Fruit fly (Drosophila melanogaster): Measurements from ENCODE around the gene CG4496.

CG4496 gene

DNA sequence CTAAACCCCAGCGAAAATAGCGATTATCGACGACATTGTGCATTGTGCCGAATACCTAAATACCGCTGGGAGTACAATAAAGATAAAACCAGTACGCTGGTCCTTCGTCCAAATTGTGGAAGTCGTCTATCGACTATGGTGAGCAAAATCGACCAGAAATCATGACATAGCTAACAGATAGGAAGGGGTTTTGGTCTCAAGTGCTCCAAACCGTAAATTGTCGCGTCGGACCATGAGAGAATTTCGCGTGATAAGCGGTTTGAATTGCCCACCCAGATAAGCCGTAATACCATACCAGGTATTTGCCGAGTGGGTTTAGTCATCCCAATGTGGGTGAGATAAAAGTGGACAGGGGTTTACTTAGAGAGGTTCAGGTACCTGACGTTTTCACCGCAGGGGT lies 28.1 kb upstream of the CG4496 start (continued):
- TF ChIP-seq CG16815 (GFP tag; optimal IDR thresholded peaks at IDR 0.05) (no peak), Bteb2 (GFP tag; optimal IDR thresholded peaks at IDR 0.05) (no peak), CG6175 (GFP tag; IDR thresholded peaks at IDR 0.05) (no peak), CG2678 (tag; optimal IDR thresholded peaks at IDR 0.05) (peak; percentile 1)

DNA sequence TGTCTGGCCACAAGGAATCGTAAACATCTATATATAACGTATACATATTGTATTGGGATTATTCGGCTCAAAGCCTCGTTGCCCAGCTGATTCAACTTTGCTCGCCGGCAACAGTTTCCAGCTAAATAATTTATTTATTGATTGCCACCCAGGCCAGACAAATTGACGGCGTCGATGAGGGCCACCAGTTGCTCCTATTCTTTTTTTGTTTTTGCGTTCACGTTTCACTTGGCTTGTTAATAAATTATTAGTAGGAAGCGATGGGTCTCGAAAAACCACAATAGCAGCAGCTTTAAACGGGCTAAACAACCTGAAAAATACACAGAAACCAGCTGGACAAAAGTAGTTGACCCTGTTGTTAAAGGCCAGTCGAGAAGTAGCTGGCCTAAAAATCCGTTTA lies 27.2 kb upstream of the CG4496 start:
- no peak for TF ChIP-seq rib (GFP tag; IDR thresholded peaks at IDR 0.05)
- TF ChIP-seq Blimp-1 (GFP tag; optimal IDR thresholded peaks at IDR 0.05) = no peak
- no peak for TF ChIP-seq CG34422 (GFP tag; IDR thresholded peaks at IDR 0.05)
- no peak for TF ChIP-seq seq (GFP tag; IDR thresholded peaks at IDR 0.05)
- TF ChIP-seq CG14050 (GFP tag; IDR thresholded peaks at IDR 0.05) = no peak
- TF ChIP-seq ash1 (GFP tag; optimal IDR thresholded peaks at IDR 0.05) = no peak
- TF ChIP-seq CG10431 (GFP tag; optimal IDR thresholded peaks at IDR 0.05) = no peak
- TF ChIP-seq CG10462 (GFP tag; optimal IDR thresholded peaks at IDR 0.05) = no peak
- no peak for TF ChIP-seq Optix (GFP tag; IDR thresholded peaks at IDR 0.05)
- TF ChIP-seq CG14860 (GFP tag; IDR thresholded peaks at IDR 0.05; ENCODE audit: partially characterized antibody) = no peak
- no peak for TF ChIP-seq CG12942 (GFP tag; optimal IDR thresholded peaks at IDR 0.05)
- peak; percentile 48 for TF ChIP-seq CG13296 (GFP tag; optimal IDR thresholded peaks at IDR 0.05)
- no peak for TF ChIP-seq CG9727 (GFP tag; optimal IDR thresholded peaks at IDR 0.05)
- TF ChIP-seq H15 (GFP tag; IDR thresholded peaks at IDR 0.05) = no peak
- no peak for TF ChIP-seq CG6272 (GFP tag; IDR thresholded peaks at IDR 0.05)
- TF ChIP-seq CG11696 (GFP tag; IDR thresholded peaks at IDR 0.05) = no peak
- no peak for TF ChIP-seq emc (GFP tag; optimal IDR thresholded peaks at IDR 0.05)
- TF ChIP-seq CG17568 (GFP tag; optimal IDR thresholded peaks at IDR 0.05) = peak; percentile 15
- no peak for TF ChIP-seq hth (optimal IDR thresholded peaks at IDR 0.05)
- no peak for TF ChIP-seq CG32772 (GFP tag; IDR thresholded peaks at IDR 0.05)
- TF ChIP-seq CG8924 (tag; optimal IDR thresholded peaks at IDR 0.05) = no peak
- no peak for TF ChIP-seq bcd (GFP tag; optimal IDR thresholded peaks at IDR 0.05)
- peak; percentile 42 for TF ChIP-seq CG10543 (GFP tag; optimal IDR thresholded peaks at IDR 0.05)
- no peak for TF ChIP-seq CG15011 (GFP tag; optimal IDR thresholded peaks at IDR 0.05)
- no peak for TF ChIP-seq Tbp (GFP tag; optimal IDR thresholded peaks at IDR 0.05)
- TF ChIP-seq Aef1 (GFP tag; IDR thresholded peaks at IDR 0.05) = no peak
- TF ChIP-seq Xrp1 (GFP tag; IDR thresholded peaks at IDR 0.05) = no peak
- TF ChIP-seq HLH54F (GFP tag; optimal IDR thresholded peaks at IDR 0.05) = no peak
- TF ChIP-seq esg (GFP tag; conservative IDR thresholded peaks at IDR 0.05) = no peak
- no peak for TF ChIP-seq CG14667 (GFP tag; IDR thresholded peaks at IDR 0.05)
- peak; percentile 47 for TF ChIP-seq CG12769 (tag; optimal IDR thresholded peaks at IDR 0.05)
- TF ChIP-seq gfzf (GFP tag; optimal IDR thresholded peaks at IDR 0.05) = no peak
- TF ChIP-seq ap (GFP tag; IDR thresholded peaks at IDR 0.05) = no peak
- TF ChIP-seq CG7357 (GFP tag; IDR thresholded peaks at IDR 0.05) = no peak
- no peak for TF ChIP-seq lbe (GFP tag; optimal IDR thresholded peaks at IDR 0.05)
- no peak for TF ChIP-seq HLH4C (GFP tag; IDR thresholded peaks at IDR 0.05; ENCODE audit: partially characterized antibody)
- TF ChIP-seq CG17328 (GFP tag; IDR thresholded peaks at IDR 0.05) = no peak
- TF ChIP-seq MBD-R2 (GFP tag; IDR thresholded peaks at IDR 0.05) = 0 out of 2 replicates have a peak, but pooled peaks have one; percentile 14
- TF ChIP-seq Hr3 (GFP tag; optimal IDR thresholded peaks at IDR 0.05) = no peak
- no peak for TF ChIP-seq dmrt11E (tag; optimal IDR thresholded peaks at IDR 0.05)
- peak; percentile 72; the same call in 1 of the 4 replicates for TF ChIP-seq chinmo (GFP tag; IDR thresholded peaks at IDR 0.05; ENCODE audit: partially characterized antibody)
- TF ChIP-seq sd (tag; optimal IDR thresholded peaks at IDR 0.05) = peak; percentile 31
- TF ChIP-seq Scr (GFP tag; IDR thresholded peaks at IDR 0.05; ENCODE audit: partially characterized antibody) = no peak
- no peak for TF ChIP-seq Lim3 (GFP tag; IDR thresholded peaks at IDR 0.05)
- peak; percentile 25 for TF ChIP-seq cwo (GFP tag; optimal IDR thresholded peaks at IDR 0.05)
- TF ChIP-seq Neu2 (GFP tag; optimal IDR thresholded peaks at IDR 0.05; ENCODE audit: borderline replicate concordance) = no peak
- TF ChIP-seq CG5953 (GFP tag; IDR thresholded peaks at IDR 0.05) = no peak

Measured in whole organism, embryonic.